Worm (Caenorhabditis elegans): ENCODE measurements around the gene C23F12.4.

C23F12.4 gene

DNA sequence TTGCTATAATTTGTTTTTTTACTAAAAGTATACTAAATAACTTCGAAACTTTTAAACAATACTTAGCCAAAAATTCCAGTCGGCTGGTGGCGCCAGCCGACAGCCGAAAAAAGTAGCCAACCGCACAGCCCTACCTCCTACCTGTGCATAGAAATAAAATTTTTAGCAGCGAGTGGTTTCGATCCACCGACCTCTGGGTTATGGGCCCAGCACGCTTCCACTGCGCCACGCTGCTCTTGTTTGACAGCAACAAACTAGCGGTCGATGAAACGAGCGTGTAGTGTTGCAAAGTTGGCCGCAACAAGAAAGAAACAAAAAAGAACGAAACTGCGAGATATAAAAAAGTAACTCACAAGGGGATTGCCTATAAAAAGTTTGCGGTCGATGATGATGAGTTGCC, 14.2 kb upstream of the C23F12.4 start:
- TF ChIP-seq mxl-1 (tag; optimal IDR thresholded peaks at IDR 0.05) (peak; percentile 84), snpc-1.1 (tag; optimal IDR thresholded peaks at IDR 0.05; ENCODE audit: insufficient read depth) (no peak), nhr-90 (tag; optimal IDR thresholded peaks at IDR 0.05) (peak; percentile 74), nhr-120 (GFP tag; IDR thresholded peaks at IDR 0.05) (no peak), bed-1 (GFP tag; IDR thresholded peaks at IDR 0.05) (no peak), C06A6.2 (GFP tag; conservative IDR thresholded peaks at IDR 0.05) (no peak), die-1 (tag; optimal IDR thresholded peaks at IDR 0.05) (peak; percentile 71), cebp-1 (GFP tag; IDR thresholded peaks at IDR 0.05) (no peak), cebp-1 (tag; optimal IDR thresholded peaks at IDR 0.05) (peak; percentile 64), pbrm-1 (GFP tag; IDR thresholded peaks at IDR 0.05) (peak; percentile 36; the same call in 1 of the 2 replicates), F23B12.7 (tag; optimal IDR thresholded peaks at IDR 0.05; ENCODE audit: insufficient read depth) (peak; percentile 7), madf-10 (tag; optimal IDR thresholded peaks at IDR 0.05) (peak; percentile 49), madf-3 (GFP tag; IDR thresholded peaks at IDR 0.05) (no peak), Y53G8AR.9 (GFP tag; conservative IDR thresholded peaks at IDR 0.05) (peak; percentile 72; the same call in 1 of the 2 replicates), F22D6.2 (tag; optimal IDR thresholded peaks at IDR 0.05) (peak; percentile 22), ztf-26 (tag; optimal IDR thresholded peaks at IDR 0.05) (peak; percentile 50), F39B2.1 (GFP tag; IDR thresholded peaks at IDR 0.05) (0 out of 2 replicates have a peak, but pooled peaks have one; percentile 41), ama-1 (optimal IDR thresholded peaks at IDR 0.05) (no peak), ama-1 (GFP tag; optimal IDR thresholded peaks at IDR 0.05) (peak in 1 of 2 experiments; percentile 39), F33H1.4 (GFP tag; IDR thresholded peaks at IDR 0.05) (no peak), chd-7 (tag; optimal IDR thresholded peaks at IDR 0.05) (peak; percentile 73), hlh-26 (GFP tag; conservative IDR thresholded peaks at IDR 0.05) (no peak), let-607 (tag; optimal IDR thresholded peaks at IDR 0.05) (peak; percentile 24 to 27), ceh-100 (GFP tag; IDR thresholded peaks at IDR 0.05) (0 out of 2 replicates have a peak, but pooled peaks have one; percentile 25), egrh-3 (GFP tag; IDR thresholded peaks at IDR 0.05) (peak; percentile 53; the same call in 1 of the 2 replicates), B0261.1 (tag; optimal IDR thresholded peaks at IDR 0.05) (peak; percentile 84), unc-130 (GFP tag; optimal IDR thresholded peaks at IDR 0.05) (peak; percentile 43), K12H6.12 (tag; optimal IDR thresholded peaks at IDR 0.05) (peak; percentile 7), mes-4 (tag; optimal IDR thresholded peaks at IDR 0.05) (peak; percentile 63), snpc-3.4 (tag; optimal IDR thresholded peaks at IDR 0.05) (peak; percentile 25), snpc-4 (GFP tag; optimal IDR thresholded peaks at IDR 0.05) (peak; percentile 51), snpc-4 (tag; optimal IDR thresholded peaks at IDR 0.05) (peak in 3 of 4 experiments; percentile 28 to 77 (median 73)), ztf-6 (GFP tag; IDR thresholded peaks at IDR 0.05) (no peak), bed-2 (GFP tag; IDR thresholded peaks at IDR 0.05) (no peak), B0336.3 (GFP tag; IDR thresholded peaks at IDR 0.05) (0 out of 2 replicates have a peak, but pooled peaks have one; percentile 16), nfya-1 (tag; optimal IDR thresholded peaks at IDR 0.05; ENCODE audit: borderline replicate concordance, insufficient read depth) (no peak), ets-4 (GFP tag; optimal IDR thresholded peaks at IDR 0.05) (peak; percentile 9), Y56A3A.18 (GFP tag; IDR thresholded peaks at IDR 0.05) (peak; percentile 74), hmg-1.2 (GFP tag; IDR thresholded peaks at IDR 0.05) (peak; percentile 67), lin-40 (tag; optimal IDR thresholded peaks at IDR 0.05) (peak; percentile 52), him-1 (tag; optimal IDR thresholded peaks at IDR 0.05) (peak; percentile 77), tbp1 (GFP tag; optimal IDR thresholded peaks at IDR 0.05) (peak; percentile 92), lin-54 (GFP tag; optimal IDR thresholded peaks at IDR 0.05) (peak; percentile 8), Y67H2A.10 (GFP tag; conservative IDR thresholded peaks at IDR 0.05) (no peak), rcor-1 (GFP tag; IDR thresholded peaks at IDR 0.05) (peak; percentile 50; the same call in 1 of the 2 replicates), ceh-27 (GFP tag; optimal IDR thresholded peaks at IDR 0.05) (peak; percentile 18), snpc-1.3 (tag; optimal IDR thresholded peaks at IDR 0.05; ENCODE audit: insufficient read depth) (peak; percentile 46), ztf-18 (tag; optimal IDR thresholded peaks at IDR 0.05) (peak; percentile 57)

All from whole organism, young adult.